Worm (Caenorhabditis elegans) whole organism, late embryonic: ENCODE measurements around the gene ugt-58.

Source experiments
- ama-1 ChIP-seq: fragments of 150-350 bp; optimal IDR thresholded peaks from 2 replicates; lab custom pipeline; 2014
- ceh-19 ChIP-seq: fragments of 200-800 bp; sonication (Bioruptor generic); optimal IDR thresholded peaks from 2 replicates; lab custom pipeline; 2018; ENCODE audit warnings: mild to moderate bottlenecking, missing genetic modification characterization, missing compliant biosample characterization
- ceh-22 ChIP-seq: sonication (generic microtip); optimal IDR thresholded peaks from 2 replicates; lab custom pipeline; 2017; ENCODE audit warnings: missing biosample characterization, missing genetic modification characterization
- ceh-24 ChIP-seq: sonication (generic microtip); optimal IDR thresholded peaks from 2 replicates; lab custom pipeline; 2016; ENCODE audit warnings: mild to moderate bottlenecking, missing genetic modification characterization, missing compliant biosample characterization
- ceh-9 ChIP-seq: sonication (generic microtip); optimal IDR thresholded peaks from 2 replicates; lab custom pipeline; 2016; ENCODE audit warnings: mild to moderate bottlenecking, missing genetic modification characterization, inconsistent platforms, missing compliant biosample characterization
- ets-4 ChIP-seq: sonication (generic microtip); optimal IDR thresholded peaks from 2 replicates; lab custom pipeline; 2016; ENCODE audit warnings: missing genetic modification characterization, missing compliant biosample characterization
- fax-1 ChIP-seq: sonication (generic microtip); optimal IDR thresholded peaks from 2 replicates; lab custom pipeline; 2016; ENCODE audit warnings: missing genotype, missing genetic modification characterization, missing compliant biosample characterization

ce11 chrII:9619402-9619862 lies 32.8 kb upstream of the ugt-58 start:
- TF ChIP-seq ets-4 (no peak), ceh-22 (no peak), ceh-19 (no peak), ama-1 (lab: Kevin White, UChicago) (no peak), fax-1 (tag; lab: Kevin White, UChicago) (no peak), ceh-9 (tag; lab: Kevin White, UChicago) (no peak), ceh-24 (no peak)
